Worm (Caenorhabditis elegans): ENCODE measurements around the gene F36F12.7.
A peak's percentile ranks its signal among the peaks of the same experiment; 100 is the strongest.
"Not testable (repeated sequence)": the region's sequence is repeated elsewhere in the genome, so short reads cannot be mapped to it uniquely, and the experiment has no call there.

The F36F12.7 gene

DNA sequence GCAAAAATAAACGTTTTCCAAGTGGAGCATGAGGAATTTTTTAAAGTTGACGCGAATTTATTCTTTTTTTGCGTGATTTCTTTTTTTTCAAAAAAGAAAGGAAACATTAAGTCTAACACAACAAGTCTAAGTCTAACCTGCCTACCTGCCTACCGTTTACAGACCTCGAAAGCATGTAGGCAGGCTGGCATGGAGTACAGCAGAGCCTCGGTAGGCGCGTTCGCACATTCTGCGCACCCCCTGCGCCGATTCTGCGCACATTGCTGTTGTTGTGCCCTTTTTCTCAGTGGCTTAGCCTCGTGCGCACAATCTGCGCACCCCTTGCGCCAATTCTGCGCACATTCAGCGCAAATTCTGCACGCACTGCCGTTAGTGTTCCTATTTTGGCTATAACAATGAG lies 15.3 kb upstream of the F36F12.7 start:
- TF ChIP-seq zfh-2 (GFP tag; conservative IDR thresholded peaks at IDR 0.05) = peak; percentile 56
- no peak for TF ChIP-seq mel-28 (tag; optimal IDR thresholded peaks at IDR 0.05; ENCODE audit: borderline replicate concordance)
- TF ChIP-seq F23B12.7 (tag; optimal IDR thresholded peaks at IDR 0.05; ENCODE audit: insufficient read depth) = no peak
- no peak for TF ChIP-seq madf-6 (GFP tag; IDR thresholded peaks at IDR 0.05)
- no peak for TF ChIP-seq T26A5.8 (tag; optimal IDR thresholded peaks at IDR 0.05)
- TF ChIP-seq D2030.7 (GFP tag; IDR thresholded peaks at IDR 0.05) = no peak
- 0 out of 2 replicates have a peak, but pooled peaks have one; percentile 51 for TF ChIP-seq ztf-25 (GFP tag; IDR thresholded peaks at IDR 0.05)
- no peak for TF ChIP-seq pbrm-1 (GFP tag; IDR thresholded peaks at IDR 0.05)
- TF ChIP-seq egrh-3 (GFP tag; IDR thresholded peaks at IDR 0.05) = peak; percentile 23; the same call in 1 of the 2 replicates

DNA sequence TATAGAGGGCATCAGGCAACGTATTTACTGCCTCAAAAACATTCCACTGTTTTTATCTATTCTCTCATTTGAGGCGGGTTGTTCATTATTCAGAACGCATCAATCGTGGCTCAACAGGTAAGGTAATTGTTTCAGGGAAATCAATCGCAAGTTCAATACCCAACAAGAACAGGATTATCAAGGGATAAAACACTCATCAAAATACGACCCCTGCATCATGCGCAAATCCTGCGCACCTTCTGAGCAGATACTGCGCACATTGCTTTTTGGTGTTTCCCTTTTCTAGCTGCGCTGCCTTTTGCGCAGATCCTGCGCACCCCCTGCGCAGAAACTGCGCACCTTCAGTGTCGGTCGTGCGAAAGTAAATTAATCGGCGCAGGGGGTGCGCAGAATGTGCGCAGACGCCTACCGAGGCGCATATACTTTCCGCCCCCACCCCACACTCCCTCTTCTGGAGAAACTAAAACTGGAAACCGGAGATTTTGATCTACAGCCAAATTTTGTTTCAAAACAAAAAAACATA lies 13.3 kb upstream of the F36F12.7 start, which contains the start of gene F36F12.3:
TSS of gene F36F12.3 (plus strand) at position 51 of the 523 bp plus-strand sequence.
- TF ChIP-seq rpc-1 (optimal IDR thresholded peaks at IDR 0.05) = not testable (repeated sequence)
- peak; percentile 20 for TF ChIP-seq rpc-1 (tag; optimal IDR thresholded peaks at IDR 0.05)
- TF ChIP-seq zfh-2 (GFP tag; conservative IDR thresholded peaks at IDR 0.05) = 0 out of 2 replicates have a peak, but pooled peaks have one; percentile 11
- 0 out of 2 replicates have a peak, but pooled peaks have one; percentile 63 for TF ChIP-seq F37B4.10 (GFP tag; IDR thresholded peaks at IDR 0.05)
- TF ChIP-seq egrh-3 (GFP tag; IDR thresholded peaks at IDR 0.05) = peak; percentile 26; the same call in 1 of the 2 replicates
- TF ChIP-seq Y95B8A.8 (GFP tag; IDR thresholded peaks at IDR 0.05) = 0 out of 2 replicates have a peak, but pooled peaks have one; percentile 15

DNA sequence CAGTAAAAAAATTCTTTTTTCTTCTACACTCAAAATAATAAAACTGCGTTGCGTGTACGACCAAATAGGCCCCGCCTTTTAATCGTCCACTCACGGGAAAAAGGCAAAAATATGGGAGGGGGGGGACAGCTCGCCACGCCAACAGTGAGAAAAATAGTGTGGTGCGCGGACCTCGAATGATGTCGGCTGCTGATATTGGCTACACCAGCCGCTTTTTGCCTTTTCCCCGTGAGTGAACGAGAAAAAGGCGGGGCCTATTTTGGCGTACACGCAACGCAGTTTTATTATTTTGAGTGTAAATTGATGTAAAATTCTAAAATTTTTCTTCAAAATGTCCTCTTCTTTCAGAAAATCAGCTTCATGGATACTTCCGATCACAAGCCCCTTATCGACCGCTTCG lies 8.8 kb upstream of the F36F12.7 start, which contains the start of gene ztf-28:
TSS of gene ztf-28 (plus strand) at position 349 of the 400 bp plus-strand sequence.
- TF ChIP-seq pbrm-1 (GFP tag; IDR thresholded peaks at IDR 0.05) (peak; percentile 85), snpc-1.1 (tag; optimal IDR thresholded peaks at IDR 0.05; ENCODE audit: insufficient read depth) (peak; percentile 23), mcd-1 (GFP tag; IDR thresholded peaks at IDR 0.05) (peak; percentile 55), attf-6 (GFP tag; IDR thresholded peaks at IDR 0.05) (peak; percentile 90), hmg-1.2 (GFP tag; IDR thresholded peaks at IDR 0.05) (peak; percentile 89), snpc-4 (GFP tag; optimal IDR thresholded peaks at IDR 0.05) (peak; percentile 7), snpc-4 (tag; optimal IDR thresholded peaks at IDR 0.05) (peak in 3 of 4 experiments; percentile 51 to 88 (median 73)), D2030.7 (GFP tag; IDR thresholded peaks at IDR 0.05) (peak; percentile 30)

DNA sequence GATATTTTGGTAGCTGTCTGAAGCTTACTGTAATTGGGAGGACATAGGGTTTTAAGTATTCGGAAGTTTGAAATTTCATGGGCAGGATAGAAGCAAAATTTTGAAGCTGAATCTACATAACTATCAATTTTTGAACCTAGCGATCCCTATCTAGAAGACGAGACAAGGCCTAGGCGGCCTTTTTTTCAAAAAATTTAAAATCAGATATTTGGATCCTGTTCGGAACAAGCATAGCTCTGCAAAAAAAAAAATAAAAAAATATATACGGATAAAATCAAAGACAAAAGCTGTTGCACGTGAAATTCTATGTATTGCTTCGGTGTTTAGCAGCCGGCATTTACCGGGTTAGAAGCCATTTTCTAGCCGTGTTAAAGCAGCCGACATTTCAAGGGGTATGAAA lies 3.9 kb upstream of the F36F12.7 start, which contains the start of gene F36F12.2:
TSS of gene F36F12.2 (minus strand) at position 101 of the 400 bp plus-strand sequence.
- TF ChIP-seq ztf-25 (GFP tag; IDR thresholded peaks at IDR 0.05) (no peak), sptf-2 (GFP tag; optimal IDR thresholded peaks at IDR 0.05) (no peak), unc-62 (GFP tag; optimal IDR thresholded peaks at IDR 0.05) (no peak), ceh-79 (tag; optimal IDR thresholded peaks at IDR 0.05) (no peak), F49E8.2 (tag; optimal IDR thresholded peaks at IDR 0.05; ENCODE audit: insufficient read depth) (no peak), attf-5 (GFP tag; optimal IDR thresholded peaks at IDR 0.05) (no peak), ets-4 (GFP tag; optimal IDR thresholded peaks at IDR 0.05) (no peak), Y53F4B.3 (GFP tag; IDR thresholded peaks at IDR 0.05) (no peak), madf-8 (GFP tag; conservative IDR thresholded peaks at IDR 0.05) (no peak)

DNA sequence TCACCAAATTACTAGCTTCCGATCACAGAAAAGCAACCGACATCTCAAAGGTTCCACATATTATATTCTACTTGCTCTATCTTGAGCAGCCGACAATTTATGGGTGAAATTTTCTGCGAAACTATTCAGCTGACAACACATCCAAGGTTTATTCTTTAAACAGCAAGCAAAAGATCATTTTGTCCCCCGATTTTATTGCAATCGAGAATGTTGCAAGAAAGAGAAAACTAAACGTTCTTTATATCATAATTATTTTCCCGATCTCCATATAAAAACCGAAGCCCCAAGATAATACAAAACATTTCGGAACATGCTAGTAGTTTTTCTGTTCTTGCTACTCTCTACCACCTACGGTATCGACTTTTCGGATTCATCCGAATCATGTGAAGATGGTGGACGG lies 3.4 kb upstream of the F36F12.7 start, which contains the start of gene clec-207:
TSS of gene clec-207 (plus strand) at position 301 of the 400 bp plus-strand sequence.
- TF ChIP-seq somi-1 (GFP tag; optimal IDR thresholded peaks at IDR 0.05) (no peak), F22D6.2 (tag; optimal IDR thresholded peaks at IDR 0.05) (no peak), nhr-80 (tag; optimal IDR thresholded peaks at IDR 0.05) (no peak), bed-2 (GFP tag; IDR thresholded peaks at IDR 0.05) (no peak), lag-1 (GFP tag; IDR thresholded peaks at IDR 0.05) (no peak), snpc-4 (GFP tag; optimal IDR thresholded peaks at IDR 0.05) (no peak), snpc-4 (tag; optimal IDR thresholded peaks at IDR 0.05) (no peak), hmg-1.2 (GFP tag; IDR thresholded peaks at IDR 0.05) (no peak), snpc-1.1 (tag; optimal IDR thresholded peaks at IDR 0.05; ENCODE audit: insufficient read depth) (no peak), ekl-4 (GFP tag; IDR thresholded peaks at IDR 0.05) (no peak), F49E8.2 (tag; optimal IDR thresholded peaks at IDR 0.05; ENCODE audit: insufficient read depth) (no peak), attf-6 (GFP tag; IDR thresholded peaks at IDR 0.05) (no peak), F10E7.11 (tag; optimal IDR thresholded peaks at IDR 0.05) (no peak), nfya-2 (GFP tag; IDR thresholded peaks at IDR 0.05) (no peak), ztf-28 (GFP tag; IDR thresholded peaks at IDR 0.05) (no peak), dpff-1 (tag; optimal IDR thresholded peaks at IDR 0.05) (no peak), B0019.2 (GFP tag; conservative IDR thresholded peaks at IDR 0.05) (no peak)

Measured in whole organism, young adult.